Fruit fly (Drosophila melanogaster): ENCODE results near the gene CG2983.
A peak's percentile ranks its signal among the peaks of the same experiment; 100 is the strongest.

Gene CG2983

dm6 chr2L:2872309-2872932 is 25.0 kb downstream of the CG2983 start (continued):
- TF ChIP-seq Pdp1 (GFP tag; optimal IDR thresholded peaks at IDR 0.05) (peak in 1 of 2 experiments; percentile 97), CG14050 (GFP tag; IDR thresholded peaks at IDR 0.05) (no peak), h (optimal IDR thresholded peaks at IDR 0.05) (no peak), CG17568 (GFP tag; optimal IDR thresholded peaks at IDR 0.05) (no peak), pnt (GFP tag; optimal IDR thresholded peaks at IDR 0.05) (no peak), PHDP (tag; optimal IDR thresholded peaks at IDR 0.05) (peak; percentile 13), CG1233 (GFP tag; optimal IDR thresholded peaks at IDR 0.05) (no peak), sens-2 (GFP tag; IDR thresholded peaks at IDR 0.05) (no peak), D19A (tag; optimal IDR thresholded peaks at IDR 0.05) (peak; percentile 55), HLHmδ (GFP tag; optimal IDR thresholded peaks at IDR 0.05) (no peak), yki (optimal IDR thresholded peaks at IDR 0.05) (no peak), gcm2 (GFP tag; optimal IDR thresholded peaks at IDR 0.05) (no peak), hkb (optimal IDR thresholded peaks at IDR 0.05) (no peak), hkb (GFP tag; IDR thresholded peaks at IDR 0.05) (peak; percentile 42; the same call in 1 of the 2 replicates), CG16863 (GFP tag; optimal IDR thresholded peaks at IDR 0.05) (no peak), Taf1 (GFP tag; IDR thresholded peaks at IDR 0.05) (no peak), tio (GFP tag; optimal IDR thresholded peaks at IDR 0.05) (no peak), fd96Cb (tag; optimal IDR thresholded peaks at IDR 0.05) (peak; percentile 17), zen2 (GFP tag; IDR thresholded peaks at IDR 0.05; ENCODE audit: partially characterized antibody) (no peak), CG4424 (GFP tag; optimal IDR thresholded peaks at IDR 0.05) (no peak), Ssrp (tag; optimal IDR thresholded peaks at IDR 0.05) (peak; percentile 16), CG9437 (GFP tag; optimal IDR thresholded peaks at IDR 0.05) (peak; percentile 34), Hmx (GFP tag; optimal IDR thresholded peaks at IDR 0.05) (no peak), nmo (GFP tag; optimal IDR thresholded peaks at IDR 0.05) (no peak), BEAF-32 (GFP tag; optimal IDR thresholded peaks at IDR 0.05) (no peak), tx (GFP tag; optimal IDR thresholded peaks at IDR 0.05) (no peak), ci (GFP tag; IDR thresholded peaks at IDR 0.05) (0 out of 3 replicates have a peak, but pooled peaks have one; percentile 47), dmrt99B (tag; optimal IDR thresholded peaks at IDR 0.05) (peak; percentile 60), trh (GFP tag; optimal IDR thresholded peaks at IDR 0.05) (no peak), sc (optimal IDR thresholded peaks at IDR 0.05) (no peak), sc (GFP tag; optimal IDR thresholded peaks at IDR 0.05) (no peak), Fer1 (GFP tag; optimal IDR thresholded peaks at IDR 0.05) (peak; percentile 56), CG10321 (GFP tag; IDR thresholded peaks at IDR 0.05) (no peak), CG3065 (GFP tag; optimal IDR thresholded peaks at IDR 0.05) (no peak), Aef1 (GFP tag; IDR thresholded peaks at IDR 0.05) (no peak), dati (GFP tag; IDR thresholded peaks at IDR 0.05) (no peak), knrl (GFP tag; IDR thresholded peaks at IDR 0.05; ENCODE audit: partially characterized antibody) (no peak), Sry-δ (GFP tag; optimal IDR thresholded peaks at IDR 0.05) (no peak), gcm (GFP tag; optimal IDR thresholded peaks at IDR 0.05) (peak; percentile 24), wor (GFP tag; IDR thresholded peaks at IDR 0.05) (no peak), HmgD (GFP tag; optimal IDR thresholded peaks at IDR 0.05) (no peak), Antp (GFP tag; optimal IDR thresholded peaks at IDR 0.05) (no peak), Hand (GFP tag; optimal IDR thresholded peaks at IDR 0.05) (no peak), tgo (GFP tag; IDR thresholded peaks at IDR 0.05) (peak; percentile 26; the same call in 1 of the 3 replicates), CG8478 (optimal IDR thresholded peaks at IDR 0.05) (no peak), gro (GFP tag; optimal IDR thresholded peaks at IDR 0.05) (no peak), Dek (tag; optimal IDR thresholded peaks at IDR 0.05) (peak; percentile 48), nerfin-1 (tag; optimal IDR thresholded peaks at IDR 0.05) (no peak), CG9876 (GFP tag; optimal IDR thresholded peaks at IDR 0.05) (no peak), Xrp1 (GFP tag; IDR thresholded peaks at IDR 0.05) (peak; percentile 49; the same call in 1 of the 2 replicates), zf30C (GFP tag; optimal IDR thresholded peaks at IDR 0.05) (no peak), Rx (GFP tag; IDR thresholded peaks at IDR 0.05) (no peak)

All from whole organism, embryonic.